Worm (Caenorhabditis elegans): ENCODE measurements around the gene paf-2.

The paf-2 gene

DNA sequence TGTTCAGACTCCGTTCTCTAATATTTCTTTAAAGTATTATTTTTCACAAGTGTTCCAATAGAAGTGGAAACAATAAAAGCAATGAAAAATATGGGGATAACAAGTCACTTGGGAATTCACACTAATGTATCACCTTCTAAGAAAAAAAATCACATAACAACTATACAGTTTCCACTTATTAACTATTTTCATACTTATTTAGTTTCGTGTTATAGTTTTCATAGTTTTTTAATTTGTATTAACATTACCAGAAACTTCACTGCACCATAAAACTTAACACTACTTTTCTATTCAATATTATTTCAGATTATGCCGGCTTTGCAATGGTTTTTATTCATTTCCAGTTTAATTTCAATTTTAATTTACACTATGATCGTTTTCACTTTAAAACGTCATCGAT is 45.5 kb downstream of the paf-2 start, which contains the start of gene srv-5:
Gene srv-5, plus strand, starts transcription at position 301 of the 400 bp plus-strand sequence.
- TF ChIP-seq unc-62 (GFP tag; optimal IDR thresholded peaks at IDR 0.05) = no peak

DNA sequence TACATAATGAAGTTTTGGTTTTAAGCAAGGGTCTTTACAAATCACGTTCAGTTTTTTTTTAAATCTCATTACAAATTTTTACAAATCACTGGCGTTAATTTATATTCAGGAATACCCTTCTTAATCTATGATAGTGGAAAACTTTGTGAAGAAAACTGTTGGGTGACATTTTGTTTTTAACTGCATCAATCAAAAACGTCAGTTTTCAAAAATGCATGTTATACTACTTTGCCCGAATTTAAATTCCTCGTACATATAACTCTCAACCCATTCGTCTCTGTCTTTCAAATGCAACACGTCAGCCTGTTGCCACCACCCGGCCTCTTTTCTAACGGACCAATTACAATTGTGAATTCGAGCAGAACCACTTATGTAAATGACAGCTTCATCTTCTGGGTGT is 48.6 kb downstream of the paf-2 start, which contains the start of gene hlh-13:
Gene hlh-13, plus strand, starts transcription at position 301 of the 400 bp plus-strand sequence.
- TF ChIP-seq unc-62 (GFP tag; optimal IDR thresholded peaks at IDR 0.05) = no peak

DNA sequence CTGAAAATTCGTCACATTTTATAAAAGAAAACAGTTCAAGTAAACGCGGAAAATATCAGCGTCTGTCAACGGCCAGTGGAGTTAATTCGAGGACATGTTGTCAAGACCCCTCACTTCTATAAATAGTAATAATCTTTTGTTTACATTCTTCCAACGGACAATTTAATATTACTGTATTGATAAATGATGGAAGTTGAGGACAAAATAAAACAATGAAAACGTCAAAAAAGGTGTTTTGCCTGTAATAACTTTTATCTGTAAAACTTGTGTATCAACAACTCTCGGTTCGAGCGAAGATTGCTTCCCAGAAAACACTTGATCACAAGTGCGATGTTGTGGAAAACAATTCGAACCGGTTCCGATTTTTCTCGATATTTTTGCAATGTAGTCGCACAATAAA is 49.1 kb downstream of the paf-2 start:
- TF ChIP-seq unc-62 (GFP tag; optimal IDR thresholded peaks at IDR 0.05) = no peak

DNA sequence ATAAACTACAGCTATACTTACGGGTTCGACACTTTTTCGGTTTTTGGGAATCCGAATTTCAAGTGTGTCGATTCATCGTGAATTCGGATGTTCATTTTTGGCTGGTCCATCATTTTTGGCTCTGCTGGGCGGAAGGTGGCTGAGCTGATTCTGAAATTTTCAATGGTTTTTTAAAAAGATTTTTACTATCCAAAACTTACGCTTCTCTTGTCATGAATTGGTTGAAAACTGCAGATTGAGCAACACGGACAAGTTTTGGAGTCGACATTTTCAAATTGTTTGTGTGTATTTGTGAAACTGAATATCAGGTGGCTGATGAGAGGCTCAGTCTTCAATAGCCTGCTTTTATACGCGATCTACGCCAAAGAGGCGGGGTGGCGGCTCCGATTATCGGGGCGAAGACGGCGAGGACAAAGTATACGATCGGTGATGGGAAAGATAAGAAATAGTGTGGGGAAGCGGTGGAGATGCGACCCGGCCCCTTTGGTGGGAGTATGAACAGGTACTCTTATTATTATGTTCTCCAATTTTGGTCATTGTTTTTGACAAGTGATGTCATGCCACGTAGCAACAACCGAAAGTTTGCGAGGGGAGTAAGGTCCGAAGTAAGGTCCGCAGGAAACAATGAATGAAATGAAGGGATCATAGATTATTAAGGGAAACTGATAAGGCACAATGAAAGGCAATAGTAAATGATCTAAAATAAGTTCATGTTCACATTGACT is 50.5 kb downstream of the paf-2 start, which contains the start of gene F48D6.4:
Gene F48D6.4, minus strand, starts transcription at position 346 of the 725 bp plus-strand sequence.
- no peak for TF ChIP-seq unc-62 (GFP tag; optimal IDR thresholded peaks at IDR 0.05)

DNA sequence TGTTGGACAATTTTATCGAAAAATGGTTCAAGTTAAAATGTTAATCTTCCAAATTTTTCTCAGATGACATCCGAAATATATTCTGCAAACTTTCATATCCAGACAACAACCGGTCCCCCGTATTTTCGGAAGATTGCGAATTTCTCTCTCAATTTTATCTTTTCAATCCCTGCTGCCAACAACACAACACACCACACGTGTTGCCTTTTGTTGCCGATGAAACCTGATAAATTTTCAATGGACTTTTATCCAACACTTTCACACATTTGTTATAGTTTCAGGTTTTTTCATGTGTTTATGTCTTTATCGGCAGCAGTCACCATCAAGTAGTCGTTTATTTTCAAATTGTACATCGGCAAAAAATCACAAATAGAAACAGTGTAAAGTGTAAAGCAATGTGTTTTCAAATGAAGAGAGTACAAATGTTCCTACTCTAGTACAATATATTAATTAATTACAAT is 51.3 kb downstream of the paf-2 start:
- TF ChIP-seq unc-62 (GFP tag; optimal IDR thresholded peaks at IDR 0.05) = no peak

DNA sequence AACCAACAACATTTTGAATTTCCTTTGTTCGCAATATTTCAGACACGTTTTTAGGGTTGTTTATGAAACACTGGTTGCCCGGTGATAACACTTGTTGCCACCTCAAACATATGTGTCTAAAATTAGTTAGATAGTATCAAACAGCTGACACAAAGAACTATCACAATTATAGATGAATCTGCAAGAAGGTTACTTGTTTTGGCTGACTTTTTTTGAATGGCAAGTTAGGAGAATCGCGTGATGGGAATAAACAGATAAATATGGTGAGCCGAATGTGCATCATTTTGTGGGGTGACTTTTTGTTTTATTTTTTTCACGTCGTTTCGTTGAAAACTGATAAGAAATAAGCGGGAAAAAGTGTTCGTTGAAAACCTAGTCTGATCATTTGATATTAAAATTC is 52.4 kb downstream of the paf-2 start:
- TF ChIP-seq unc-62 (GFP tag; optimal IDR thresholded peaks at IDR 0.05) = no peak

DNA sequence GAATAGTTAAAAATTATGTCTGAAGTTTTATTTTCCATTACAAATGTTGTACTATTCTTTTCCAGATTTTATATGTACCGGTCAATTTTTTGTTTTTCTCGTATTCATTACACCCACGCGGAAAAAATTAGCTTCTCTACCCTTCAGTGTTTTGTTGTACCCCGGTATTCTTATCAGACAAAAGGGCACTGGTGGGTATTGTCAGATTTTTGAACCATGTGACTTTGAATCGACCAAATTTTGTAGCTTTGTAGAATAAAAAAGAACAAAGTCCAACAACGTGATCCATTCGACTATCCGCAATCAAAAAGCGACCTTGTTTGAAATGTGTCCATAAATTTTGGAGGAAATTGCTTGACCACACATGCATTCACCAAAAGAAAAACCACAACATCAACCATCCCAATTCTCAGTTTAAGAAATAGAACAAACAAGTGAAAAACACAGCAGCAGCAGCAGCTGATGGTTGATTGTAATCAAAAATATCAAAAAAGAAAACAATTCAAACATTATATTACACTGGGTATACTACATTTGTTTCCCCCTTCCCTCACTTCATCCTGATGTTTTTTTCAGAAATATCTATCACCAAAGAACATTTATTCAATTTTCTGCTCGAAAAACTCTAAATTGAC is 52.9 kb downstream of the paf-2 start:
- TF ChIP-seq unc-62 (GFP tag; optimal IDR thresholded peaks at IDR 0.05) = no peak

Data from whole organism, dauer.